Worm (Caenorhabditis elegans) whole organism, young adult: ENCODE data around the gene ptr-13.

ENCODE experiments used
- C17E4.6 ChIP-seq: fragments of 200-800 bp; sonication (Bioruptor generic); IDR thresholded peaks from 2 replicates; pipeline ENCODE4 v1.3.6; 2022; ENCODE audit warnings: missing genetic modification reagents, missing genetic modification characterization, missing compliant biosample characterization
- D2030.7 ChIP-seq: fragments of 200-800 bp; sonication (Bioruptor generic); IDR thresholded peaks from 2 replicates; pipeline ENCODE4 v1.3.6; 2022; ENCODE audit warnings: missing genetic modification reagents, missing genetic modification characterization, missing compliant biosample characterization
- nfya-1 ChIP-seq: sonication (generic microtip); optimal IDR thresholded peaks from 2 replicates; lab custom pipeline; 2017; ENCODE audit warnings: antibody characterized with exemption, missing compliant biosample characterization, missing genetic modification characterization, borderline replicate concordance; ENCODE audit not compliant: insufficient read depth

DNA sequence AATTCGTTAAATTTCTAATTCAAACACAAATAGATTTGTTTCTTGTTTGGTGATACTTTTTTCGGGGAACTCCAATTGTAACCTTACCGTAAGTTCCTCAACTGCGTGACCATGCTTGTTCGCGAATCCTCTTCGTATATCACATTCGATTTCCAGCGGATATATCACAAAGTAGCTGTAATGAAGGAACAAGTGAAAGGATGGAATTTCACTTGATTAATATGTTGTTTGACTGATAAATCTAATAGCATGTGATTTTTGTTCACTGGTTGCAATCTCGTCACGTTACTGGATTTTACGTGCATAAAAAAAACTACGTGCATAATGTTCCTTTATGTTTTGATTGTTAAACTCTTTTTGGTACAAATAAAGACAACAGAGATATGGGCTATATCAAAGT is 606 bp downstream of the ptr-13 start:
- no peak for TF ChIP-seq D2030.7
- TF ChIP-seq C17E4.6 (GFP tag; lab: Robert Waterston, UW) = no peak
- no peak for TF ChIP-seq nfya-1 (tag; lab: Kevin White, UChicago)
